Fruit fly (Drosophila melanogaster) ovary, adult (tissue): ENCODE data around the gene CG32236.

Experiments used
- CG17801 ChIP-seq: fragments of 200-800 bp; optimal IDR thresholded peaks from 2 replicates; lab custom pipeline; 2019; ENCODE audit warnings: missing biosample characterization, mild to moderate bottlenecking, missing genetic modification characterization, moderate library complexity; ENCODE audit not compliant: partially characterized antibody

The CG32236 gene

dm6 chr3L:4619497-4620211 is 47.5 kb downstream of the CG32236 start:
- TF ChIP-seq CG17801: no peak

- TF ChIP-seq CG17801: no peak
Observed at dm6 chr3L:4618865-4619496, 48.2 kb downstream of the CG32236 start.
